Worm (Caenorhabditis elegans): Measurements from ENCODE around the gene pho-14.

ce11 chrII:1140689-1141088 is 40.1 kb upstream of the pho-14 start, which contains the start of gene W09B6.4:
- no peak for TF ChIP-seq madf-2 (tag; optimal IDR thresholded peaks at IDR 0.05)
- TF ChIP-seq fkh-10 (GFP tag; optimal IDR thresholded peaks at IDR 0.05) = no peak
